Worm (Caenorhabditis elegans) whole organism, late embryonic: Measurements from ENCODE around the gene W01D2.3.

ENCODE experiments used
- pqm-1 ChIP-seq: sonication (generic microtip); optimal IDR thresholded peaks from 2 replicates; lab custom pipeline; 2016; ENCODE audit warnings: missing genetic modification characterization, missing compliant biosample characterization
- ref-2 ChIP-seq: sonication (generic microtip); optimal IDR thresholded peaks from 2 replicates; lab custom pipeline; 2016; ENCODE audit warnings: missing genetic modification characterization, missing compliant biosample characterization

ce11 chrII:14778092-14778491 is 26.0 kb downstream of the W01D2.3 start, which contains the start of gene Y54E2A.8:
- TF ChIP-seq ref-2 (no peak), pqm-1 (tag; lab: Kevin White, UChicago) (no peak)
